Fruit fly (Drosophila melanogaster): Measurements from ENCODE around the gene CG17917.
A peak's percentile ranks its signal among the peaks of the same experiment; 100 is the strongest.

Gene CG17917

dm6 chr3R:6352893-6353623 is 11.3 kb downstream of the CG17917 start (continued):
- TF ChIP-seq CG43689 (GFP tag; IDR thresholded peaks at IDR 0.05) (no peak), sob (GFP tag; IDR thresholded peaks at IDR 0.05) (no peak), crol (GFP tag; IDR thresholded peaks at IDR 0.05) (peak; percentile 87), Gug (GFP tag; IDR thresholded peaks at IDR 0.05) (no peak), D19B (GFP tag; optimal IDR thresholded peaks at IDR 0.05) (no peak), CG11085 (GFP tag; IDR thresholded peaks at IDR 0.05) (no peak), dan (GFP tag; IDR thresholded peaks at IDR 0.05) (no peak), ems (GFP tag; optimal IDR thresholded peaks at IDR 0.05) (no peak), Ravus (GFP tag; IDR thresholded peaks at IDR 0.05) (no peak), CG1602 (GFP tag; optimal IDR thresholded peaks at IDR 0.05) (peak; percentile 15), sima (GFP tag; optimal IDR thresholded peaks at IDR 0.05) (no peak), usp (GFP tag; optimal IDR thresholded peaks at IDR 0.05) (no peak), gsb-n (tag; optimal IDR thresholded peaks at IDR 0.05) (peak; percentile 28), CG14710 (tag; optimal IDR thresholded peaks at IDR 0.05) (peak; percentile 17), Bdp1 (GFP tag; optimal IDR thresholded peaks at IDR 0.05) (no peak), Adf1 (GFP tag; IDR thresholded peaks at IDR 0.05) (peak; percentile 83), tin (GFP tag; optimal IDR thresholded peaks at IDR 0.05) (no peak), Ssrp (tag; optimal IDR thresholded peaks at IDR 0.05) (peak; percentile 33), sc (optimal IDR thresholded peaks at IDR 0.05) (no peak), sc (GFP tag; optimal IDR thresholded peaks at IDR 0.05) (peak; percentile 9), trh (GFP tag; optimal IDR thresholded peaks at IDR 0.05) (no peak), CG34422 (GFP tag; IDR thresholded peaks at IDR 0.05) (no peak), Hey (tag; optimal IDR thresholded peaks at IDR 0.05) (no peak), Xrp1 (GFP tag; IDR thresholded peaks at IDR 0.05) (peak; percentile 38; the same call in 1 of the 2 replicates), CG10147 (GFP tag; optimal IDR thresholded peaks at IDR 0.05) (peak; percentile 5), Drgx (GFP tag; IDR thresholded peaks at IDR 0.05) (no peak), pita (GFP tag; optimal IDR thresholded peaks at IDR 0.05) (no peak), CG34376 (GFP tag; optimal IDR thresholded peaks at IDR 0.05) (no peak), CG4707 (GFP tag; optimal IDR thresholded peaks at IDR 0.05) (no peak), yki (optimal IDR thresholded peaks at IDR 0.05) (no peak), HLH3B (GFP tag; IDR thresholded peaks at IDR 0.05) (no peak), CG31388 (GFP tag; optimal IDR thresholded peaks at IDR 0.05) (no peak), CG9876 (GFP tag; optimal IDR thresholded peaks at IDR 0.05) (no peak), CG12391 (tag; optimal IDR thresholded peaks at IDR 0.05) (peak; percentile 50), esg (GFP tag; conservative IDR thresholded peaks at IDR 0.05) (no peak), CG3838 (GFP tag; optimal IDR thresholded peaks at IDR 0.05) (no peak), Hsf (GFP tag; optimal IDR thresholded peaks at IDR 0.05) (peak; percentile 4), CG10209 (GFP tag; optimal IDR thresholded peaks at IDR 0.05) (peak; percentile 40), crp (GFP tag; optimal IDR thresholded peaks at IDR 0.05) (no peak), Hmx (GFP tag; optimal IDR thresholded peaks at IDR 0.05) (no peak), CG42726 (GFP tag; IDR thresholded peaks at IDR 0.05; ENCODE audit: partially characterized antibody) (no peak), CG3407 (GFP tag; optimal IDR thresholded peaks at IDR 0.05) (no peak), CG4282 (GFP tag; optimal IDR thresholded peaks at IDR 0.05) (no peak), oc (tag; optimal IDR thresholded peaks at IDR 0.05) (no peak)
